1 fruit fly cellular context compared by ENCODE assay signal in genomic region chr2L:1074180-1074864, dm6.
TF ChIP-seq lines count a peak whose summit lies in the region.

No protein-coding gene starts in this region.

TF ChIP-seq in whole organism, embryonic, 481 proteins besides CTCF, POLR2A, EP300 and RAD21 (continued from another document):
- TF ChIP-seq Myb (GFP tag; optimal IDR thresholded peaks at IDR 0.05; lab: Kevin White, UChicago) (peak; percentile 48), ci (GFP tag; IDR thresholded peaks at IDR 0.05; lab: Robert Waterston, UW) (peak; percentile 88), CG10147 (GFP tag; optimal IDR thresholded peaks at IDR 0.05; lab: Kevin White, UChicago) (peak; percentile 51), CG7928 (GFP tag; optimal IDR thresholded peaks at IDR 0.05; lab: Kevin White, UChicago) (no peak), CG16863 (GFP tag; optimal IDR thresholded peaks at IDR 0.05; lab: Kevin White, UChicago) (peak; percentile 72), Ets97D (GFP tag; optimal IDR thresholded peaks at IDR 0.05; lab: Kevin White, UChicago) (peak; percentile 21), CG6813 (GFP tag; optimal IDR thresholded peaks at IDR 0.05; lab: Kevin White, UChicago) (peak; percentile 80), ham (GFP tag; IDR thresholded peaks at IDR 0.05; lab: Robert Waterston, UW) (no peak), CG4360 (GFP tag; IDR thresholded peaks at IDR 0.05; lab: Robert Waterston, UW) (peak; percentile 79), YL-1 (GFP tag; optimal IDR thresholded peaks at IDR 0.05; lab: Kevin White, UChicago) (peak; percentile 23), vnd (GFP tag; IDR thresholded peaks at IDR 0.05; lab: Robert Waterston, UW; ENCODE audit: partially characterized antibody) (no peak), Dip2 (GFP tag; IDR thresholded peaks at IDR 0.05; lab: Robert Waterston, UW) (no peak), ro (GFP tag; IDR thresholded peaks at IDR 0.05; lab: Robert Waterston, UW) (no peak), CG10366 (GFP tag; IDR thresholded peaks at IDR 0.05; lab: Robert Waterston, UW) (peak; percentile 61), Rfx (GFP tag; IDR thresholded peaks at IDR 0.05; lab: Robert Waterston, UW) (peak; percentile 43; the same call in 1 of the 2 replicates)
TF ChIP-seq in whole organism, embryonic: peak in this region for 347.
